Worm (Caenorhabditis elegans): ENCODE measurements around the gene M60.6.

ce11 chrX:8284003-8284402 lies 31.7 kb upstream of the M60.6 start:
- no peak for TF ChIP-seq ceh-13 (GFP tag; optimal IDR thresholded peaks at IDR 0.05)
- TF ChIP-seq ama-1 (optimal IDR thresholded peaks at IDR 0.05) = no peak
- no peak for TF ChIP-seq hnd-1 (tag; optimal IDR thresholded peaks at IDR 0.05)
- no peak for TF ChIP-seq hmbx-1 (tag; optimal IDR thresholded peaks at IDR 0.05)
